Worm (Caenorhabditis elegans): ENCODE measurements around the gene W04E12.4.

W04E12.4 gene

DNA sequence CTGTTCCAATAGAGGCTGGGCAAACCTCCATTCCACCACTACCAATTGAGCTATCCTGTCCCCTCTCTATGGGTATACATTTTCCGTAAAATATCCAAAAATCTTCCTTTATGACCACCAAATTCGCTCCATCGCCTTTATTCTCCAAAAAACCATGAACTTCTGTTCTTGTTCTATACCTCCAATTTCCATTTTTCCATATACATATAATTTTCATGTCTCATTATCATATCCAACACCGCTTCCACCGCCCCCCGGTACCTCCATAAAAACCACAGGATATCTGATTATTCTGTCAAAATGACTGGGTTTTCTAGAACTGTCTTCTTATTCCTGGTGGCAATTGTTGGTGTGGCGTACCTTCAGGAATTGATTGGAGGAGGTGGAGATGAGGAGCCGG, 27.6 kb upstream of the W04E12.4 start, which contains the start of gene Y43F8C.17:
Y43F8C.17 (plus strand) TSS at position 301 of the 400 bp plus-strand sequence.
- TF ChIP-seq nhr-2 (tag; optimal IDR thresholded peaks at IDR 0.05) = no peak
- TF ChIP-seq pha-4 (tag; optimal IDR thresholded peaks at IDR 0.05) = no peak
- no peak for TF ChIP-seq lin-13 (tag; optimal IDR thresholded peaks at IDR 0.05)
- no peak for TF ChIP-seq unc-120 (tag; optimal IDR thresholded peaks at IDR 0.05; ENCODE audit: poor library complexity, severe bottlenecking)
- TF ChIP-seq nhr-76 (tag; optimal IDR thresholded peaks at IDR 0.05) = no peak
- TF ChIP-seq mab-5 (tag; optimal IDR thresholded peaks at IDR 0.05) = no peak
- no peak for TF ChIP-seq unc-62 (GFP tag; optimal IDR thresholded peaks at IDR 0.05)

DNA sequence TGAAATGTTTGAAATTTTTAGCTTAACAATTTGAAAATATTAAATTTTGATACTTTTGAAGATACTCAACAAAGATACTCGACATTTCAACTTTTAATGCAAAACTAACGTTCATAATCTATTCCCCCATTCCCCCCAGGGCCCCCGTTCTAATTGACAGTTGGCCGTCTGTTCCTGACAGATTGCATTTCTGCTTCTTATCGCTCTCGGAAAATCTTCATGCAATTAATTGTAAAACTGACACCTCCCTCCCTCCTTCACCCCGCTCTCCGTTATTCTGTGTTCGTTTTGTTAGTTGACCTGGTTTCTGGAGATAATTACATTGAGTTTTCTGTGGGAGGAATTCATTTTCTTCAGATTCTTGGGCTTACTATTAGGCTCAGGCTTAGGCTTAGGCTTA, 25.5 kb upstream of the W04E12.4 start:
- TF ChIP-seq unc-120 (tag; optimal IDR thresholded peaks at IDR 0.05; ENCODE audit: poor library complexity, severe bottlenecking) (no peak), nhr-2 (tag; optimal IDR thresholded peaks at IDR 0.05) (no peak), ztf-11 (tag; optimal IDR thresholded peaks at IDR 0.05) (no peak), hlh-1 (tag; optimal IDR thresholded peaks at IDR 0.05) (peak; percentile 21), unc-62 (GFP tag; optimal IDR thresholded peaks at IDR 0.05) (peak; percentile 86), mls-2 (tag; optimal IDR thresholded peaks at IDR 0.05) (no peak)

ce11 chrV:19718660-19719059, 24.7 kb upstream of the W04E12.4 start:
- TF ChIP-seq drap-1 (GFP tag; optimal IDR thresholded peaks at IDR 0.05) (no peak), lin-13 (tag; optimal IDR thresholded peaks at IDR 0.05) (no peak), ces-1 (GFP tag; optimal IDR thresholded peaks at IDR 0.05) (no peak), ceh-43 (GFP tag; optimal IDR thresholded peaks at IDR 0.05) (no peak), pha-4 (tag; optimal IDR thresholded peaks at IDR 0.05) (no peak), M03D4.4 (tag; optimal IDR thresholded peaks at IDR 0.05) (no peak)

DNA sequence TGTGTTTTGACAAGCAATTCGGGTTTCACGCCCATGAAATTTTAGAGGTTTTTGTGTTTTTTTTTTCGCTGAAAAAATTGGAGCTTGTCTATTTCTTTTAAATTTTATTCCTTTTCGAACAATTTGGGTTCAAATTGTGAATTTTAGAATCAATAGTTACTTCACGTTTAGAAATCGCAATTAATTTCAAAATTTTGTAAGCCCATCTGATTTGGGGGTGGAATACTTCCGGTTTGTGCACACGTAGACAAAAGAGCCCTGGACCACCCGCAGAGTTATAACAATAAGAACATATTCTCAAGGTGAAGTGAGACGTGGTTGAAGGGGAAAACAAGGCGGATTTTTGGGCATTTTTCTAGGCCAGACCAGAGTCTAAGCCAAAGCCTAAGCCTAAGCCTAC, 24.2 kb upstream of the W04E12.4 start, which contains the start of gene Y116F11A.6:
Y116F11A.6 (plus strand) TSS at position 301 of the 400 bp plus-strand sequence.
- no peak for TF ChIP-seq hlh-1 (tag; optimal IDR thresholded peaks at IDR 0.05)
- TF ChIP-seq zip-8 (tag; optimal IDR thresholded peaks at IDR 0.05) = no peak
- no peak for TF ChIP-seq nhr-12 (tag; optimal IDR thresholded peaks at IDR 0.05)
- TF ChIP-seq flh-1 (GFP tag; optimal IDR thresholded peaks at IDR 0.05) = no peak
- no peak for TF ChIP-seq ces-1 (GFP tag; optimal IDR thresholded peaks at IDR 0.05)
- no peak for TF ChIP-seq nhr-2 (tag; optimal IDR thresholded peaks at IDR 0.05)
- no peak for TF ChIP-seq bed-3 (GFP tag; optimal IDR thresholded peaks at IDR 0.05)
- TF ChIP-seq unc-39 (tag; optimal IDR thresholded peaks at IDR 0.05) = no peak
- no peak for TF ChIP-seq elt-1 (tag; optimal IDR thresholded peaks at IDR 0.05; ENCODE audit: borderline replicate concordance, insufficient read depth)
- no peak for TF ChIP-seq lin-32 (GFP tag; optimal IDR thresholded peaks at IDR 0.05)

- no peak for TF ChIP-seq ztf-11 (tag; optimal IDR thresholded peaks at IDR 0.05)
- no peak for TF ChIP-seq ceh-39 (tag; optimal IDR thresholded peaks at IDR 0.05)
- peak; percentile 40 for TF ChIP-seq ham-2 (GFP tag; optimal IDR thresholded peaks at IDR 0.05)
- TF ChIP-seq snpc-4 (tag; optimal IDR thresholded peaks at IDR 0.05) = no peak
- no peak for TF ChIP-seq nhr-2 (tag; optimal IDR thresholded peaks at IDR 0.05)
- TF ChIP-seq M03D4.4 (tag; optimal IDR thresholded peaks at IDR 0.05) = peak; percentile 76
- TF ChIP-seq ceh-43 (GFP tag; optimal IDR thresholded peaks at IDR 0.05) = peak; percentile 63
- no peak for TF ChIP-seq mep-1 (tag; optimal IDR thresholded peaks at IDR 0.05)
- peak; percentile 78 for TF ChIP-seq sptf-1 (tag; optimal IDR thresholded peaks at IDR 0.05)
- no peak for TF ChIP-seq nhr-28 (tag; optimal IDR thresholded peaks at IDR 0.05)
- TF ChIP-seq mls-2 (tag; optimal IDR thresholded peaks at IDR 0.05) = peak; percentile 79
- peak; percentile 53 for TF ChIP-seq sem-2 (GFP tag; optimal IDR thresholded peaks at IDR 0.05)
- peak; percentile 72 for TF ChIP-seq drap-1 (GFP tag; optimal IDR thresholded peaks at IDR 0.05)
- TF ChIP-seq elt-3 (tag; optimal IDR thresholded peaks at IDR 0.05) = no peak
- no peak for TF ChIP-seq pha-4 (tag; optimal IDR thresholded peaks at IDR 0.05)
- TF ChIP-seq hlh-1 (tag; optimal IDR thresholded peaks at IDR 0.05) = no peak
- TF ChIP-seq unc-39 (tag; optimal IDR thresholded peaks at IDR 0.05) = no peak
- TF ChIP-seq nhr-76 (tag; optimal IDR thresholded peaks at IDR 0.05) = no peak
- peak; percentile 83 for TF ChIP-seq ceh-83 (GFP tag; optimal IDR thresholded peaks at IDR 0.05)
- TF ChIP-seq ces-1 (GFP tag; optimal IDR thresholded peaks at IDR 0.05) = peak; percentile 28
- TF ChIP-seq zip-8 (tag; optimal IDR thresholded peaks at IDR 0.05) = no peak
- TF ChIP-seq bed-3 (GFP tag; optimal IDR thresholded peaks at IDR 0.05) = peak; percentile 56
- TF ChIP-seq blmp-1 (tag; optimal IDR thresholded peaks at IDR 0.05) = no peak
- peak; percentile 71 for TF ChIP-seq lin-32 (GFP tag; optimal IDR thresholded peaks at IDR 0.05)
- TF ChIP-seq nhr-12 (tag; optimal IDR thresholded peaks at IDR 0.05) = no peak
- peak; percentile 45 for TF ChIP-seq unc-120 (tag; optimal IDR thresholded peaks at IDR 0.05; ENCODE audit: poor library complexity, severe bottlenecking)
- peak; percentile 70 for TF ChIP-seq cnd-1 (tag; optimal IDR thresholded peaks at IDR 0.05)
- no peak for TF ChIP-seq nhr-237 (tag; optimal IDR thresholded peaks at IDR 0.05)
- TF ChIP-seq lin-13 (tag; optimal IDR thresholded peaks at IDR 0.05) = peak; percentile 18
These were observed 20.5 kb upstream of the W04E12.4 start for ce11 chrV:19722881-19723280.
